Worm (Caenorhabditis elegans): Measurements from ENCODE around the gene T28C6.5.

The T28C6.5 gene

DNA sequence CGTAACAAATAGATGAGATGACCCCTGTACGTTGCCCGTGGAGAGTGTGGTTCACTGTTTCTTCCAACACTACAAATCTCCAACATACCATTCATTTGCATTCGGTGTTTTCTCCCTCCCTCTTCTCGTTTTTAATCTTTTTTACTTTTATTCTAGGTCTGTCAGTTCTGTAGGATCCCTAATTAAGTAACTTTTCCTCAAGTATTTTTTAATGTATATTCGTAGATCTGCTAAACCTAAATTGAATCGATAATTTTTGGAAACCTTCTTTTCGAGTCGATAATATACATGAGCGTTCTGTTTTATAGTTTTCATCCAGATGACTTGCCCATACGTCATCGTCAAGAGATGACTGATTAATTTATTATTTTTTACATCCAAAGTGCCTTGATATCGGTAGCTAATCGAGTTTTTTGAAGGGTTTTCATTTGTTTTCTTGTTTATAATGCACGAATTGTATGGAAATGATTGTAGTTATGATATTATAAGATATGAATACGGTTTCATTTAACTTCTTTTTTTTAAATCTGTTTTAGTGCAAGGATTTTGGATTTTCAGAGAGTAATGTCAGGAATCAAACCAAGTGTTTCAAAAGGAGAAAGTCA lies 19.0 kb downstream of the T28C6.5 start, which contains the start of the genes T28C6.11 and T11B7.1:
Gene T28C6.11 (minus strand): TSS at position 101 of the 605 bp plus-strand sequence.
Gene T11B7.1 (plus strand): TSS at position 555 of the 605 bp plus-strand sequence.
- TF ChIP-seq nhr-2 (tag; optimal IDR thresholded peaks at IDR 0.05) (no peak), pha-4 (tag; optimal IDR thresholded peaks at IDR 0.05) (no peak), hlh-1 (tag; optimal IDR thresholded peaks at IDR 0.05) (no peak), mab-5 (tag; optimal IDR thresholded peaks at IDR 0.05) (no peak), ceh-83 (GFP tag; optimal IDR thresholded peaks at IDR 0.05) (no peak), ceh-39 (tag; optimal IDR thresholded peaks at IDR 0.05) (no peak), nhr-28 (tag; optimal IDR thresholded peaks at IDR 0.05) (no peak), sptf-1 (tag; optimal IDR thresholded peaks at IDR 0.05) (no peak), lsy-2 (tag; optimal IDR thresholded peaks at IDR 0.05) (no peak), nhr-76 (tag; optimal IDR thresholded peaks at IDR 0.05) (no peak), bed-3 (GFP tag; optimal IDR thresholded peaks at IDR 0.05) (no peak)

DNA sequence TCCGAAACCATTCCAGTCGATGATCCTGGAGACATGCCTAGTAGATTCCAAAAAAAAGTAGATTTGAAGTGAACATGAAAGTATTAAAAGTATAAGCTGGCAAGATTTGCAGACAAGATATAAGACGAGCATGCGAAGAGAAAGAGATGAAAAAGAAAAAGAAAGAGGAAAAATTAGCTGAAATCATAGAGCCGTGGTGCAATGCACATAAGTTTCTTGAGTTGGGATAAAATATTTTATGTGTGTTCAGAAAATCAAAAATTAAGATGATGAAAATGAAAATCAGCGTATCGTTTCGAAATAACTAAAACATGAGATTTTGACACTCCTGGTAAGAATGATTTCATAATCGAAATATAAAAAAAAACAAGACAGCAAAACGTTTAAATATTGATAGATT lies 23.2 kb downstream of the T28C6.5 start, which contains the start of gene T11B7.2:
Gene T11B7.2 (minus strand): TSS at position 101 of the 400 bp plus-strand sequence.
- TF ChIP-seq unc-120 (tag; optimal IDR thresholded peaks at IDR 0.05; ENCODE audit: poor library complexity, severe bottlenecking), result no peak
- TF ChIP-seq snpc-4 (tag; optimal IDR thresholded peaks at IDR 0.05), result no peak
- no peak for TF ChIP-seq unc-39 (tag; optimal IDR thresholded peaks at IDR 0.05)
- no peak for TF ChIP-seq tbx-8 (GFP tag; optimal IDR thresholded peaks at IDR 0.05)
- TF ChIP-seq sptf-1 (tag; optimal IDR thresholded peaks at IDR 0.05), result no peak
- TF ChIP-seq elt-1 (tag; optimal IDR thresholded peaks at IDR 0.05; ENCODE audit: borderline replicate concordance, insufficient read depth), result no peak
- no peak for TF ChIP-seq M03D4.4 (tag; optimal IDR thresholded peaks at IDR 0.05)
- no peak for TF ChIP-seq nhr-76 (tag; optimal IDR thresholded peaks at IDR 0.05)
- no peak for TF ChIP-seq pha-4 (tag; optimal IDR thresholded peaks at IDR 0.05)
- TF ChIP-seq lsy-2 (tag; optimal IDR thresholded peaks at IDR 0.05), result no peak
- TF ChIP-seq mep-1 (tag; optimal IDR thresholded peaks at IDR 0.05), result no peak

DNA sequence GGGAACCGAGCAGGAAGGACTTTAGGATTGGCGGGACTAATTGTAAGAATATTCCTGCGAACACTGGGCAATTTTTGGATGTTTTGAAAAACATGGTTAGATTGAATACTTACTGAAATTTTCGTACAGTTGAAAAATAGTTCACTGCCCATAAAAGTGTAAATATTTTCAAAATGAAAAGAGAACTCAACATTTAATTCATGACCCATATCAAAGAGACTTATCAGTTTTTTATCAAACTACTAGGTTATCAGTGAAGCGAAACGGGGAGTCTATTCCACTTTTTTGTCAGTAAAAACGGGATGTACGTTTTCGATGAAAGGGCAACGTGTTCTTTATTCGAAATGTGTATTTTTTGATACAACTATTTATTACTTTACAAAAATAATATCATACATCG lies 24.7 kb downstream of the T28C6.5 start:
- TF ChIP-seq cnd-1 (tag; optimal IDR thresholded peaks at IDR 0.05) (no peak), zip-8 (tag; optimal IDR thresholded peaks at IDR 0.05) (no peak), blmp-1 (tag; optimal IDR thresholded peaks at IDR 0.05) (no peak), ceh-43 (GFP tag; optimal IDR thresholded peaks at IDR 0.05) (no peak), ces-1 (GFP tag; optimal IDR thresholded peaks at IDR 0.05) (no peak), nhr-12 (tag; optimal IDR thresholded peaks at IDR 0.05) (no peak)

DNA sequence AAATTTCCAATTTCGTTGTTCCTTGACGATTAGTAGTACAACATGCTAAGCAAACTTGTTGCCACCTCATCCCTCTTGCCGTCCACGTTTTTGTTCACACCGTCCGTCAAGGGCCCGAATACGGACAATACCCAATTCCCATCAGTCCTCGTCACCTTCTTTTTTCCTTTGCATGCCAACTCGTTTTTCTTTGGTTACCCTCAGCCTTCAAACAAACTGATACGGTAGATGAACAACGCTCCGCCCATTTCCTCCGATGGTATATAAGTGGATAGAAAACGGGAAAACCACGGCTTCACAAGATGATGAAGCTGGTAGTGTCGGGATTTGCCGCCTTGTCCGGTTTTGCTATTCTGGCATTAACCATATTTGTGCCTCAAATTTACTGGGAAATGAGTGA lies 26.7 kb downstream of the T28C6.5 start, which contains the start of gene col-118:
Gene col-118 (plus strand): TSS at position 301 of the 400 bp plus-strand sequence.
- TF ChIP-seq nhr-2 (tag; optimal IDR thresholded peaks at IDR 0.05), result no peak
- TF ChIP-seq ces-1 (GFP tag; optimal IDR thresholded peaks at IDR 0.05), result no peak
- TF ChIP-seq bed-3 (GFP tag; optimal IDR thresholded peaks at IDR 0.05), result no peak
- no peak for TF ChIP-seq ztf-11 (tag; optimal IDR thresholded peaks at IDR 0.05)

DNA sequence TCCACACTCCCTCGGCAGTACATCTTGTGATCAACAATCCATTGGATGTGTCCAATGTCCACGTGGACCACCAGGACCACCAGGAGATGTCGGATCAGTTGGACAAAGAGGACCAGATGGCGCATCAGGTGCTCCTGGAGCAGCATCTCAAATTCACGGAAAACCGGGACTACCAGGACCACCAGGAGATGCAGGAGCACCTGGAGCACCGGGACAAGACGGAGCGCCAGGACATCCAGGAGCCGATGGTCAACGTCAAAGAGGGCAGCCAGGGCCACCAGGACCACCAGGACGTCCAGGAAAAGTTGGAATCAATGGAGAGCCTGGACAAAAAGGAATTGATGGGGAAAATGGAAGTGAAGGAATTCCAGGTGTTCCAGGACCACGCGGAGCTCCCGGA lies 27.7 kb downstream of the T28C6.5 start:
- TF ChIP-seq unc-120 (tag; optimal IDR thresholded peaks at IDR 0.05; ENCODE audit: poor library complexity, severe bottlenecking) (no peak), elt-1 (tag; optimal IDR thresholded peaks at IDR 0.05; ENCODE audit: borderline replicate concordance, insufficient read depth) (no peak), M03D4.4 (tag; optimal IDR thresholded peaks at IDR 0.05) (no peak), nhr-2 (tag; optimal IDR thresholded peaks at IDR 0.05) (no peak), cnd-1 (tag; optimal IDR thresholded peaks at IDR 0.05) (no peak), lin-32 (GFP tag; optimal IDR thresholded peaks at IDR 0.05) (no peak), unc-39 (tag; optimal IDR thresholded peaks at IDR 0.05) (no peak), pha-4 (tag; optimal IDR thresholded peaks at IDR 0.05) (no peak), unc-62 (GFP tag; optimal IDR thresholded peaks at IDR 0.05) (no peak), mep-1 (tag; optimal IDR thresholded peaks at IDR 0.05) (no peak), zip-8 (tag; optimal IDR thresholded peaks at IDR 0.05) (no peak), mls-2 (tag; optimal IDR thresholded peaks at IDR 0.05) (no peak), nhr-76 (tag; optimal IDR thresholded peaks at IDR 0.05) (no peak), blmp-1 (tag; optimal IDR thresholded peaks at IDR 0.05) (no peak), lsy-2 (tag; optimal IDR thresholded peaks at IDR 0.05) (no peak), ceh-43 (GFP tag; optimal IDR thresholded peaks at IDR 0.05) (no peak), bed-3 (GFP tag; optimal IDR thresholded peaks at IDR 0.05) (no peak)

DNA sequence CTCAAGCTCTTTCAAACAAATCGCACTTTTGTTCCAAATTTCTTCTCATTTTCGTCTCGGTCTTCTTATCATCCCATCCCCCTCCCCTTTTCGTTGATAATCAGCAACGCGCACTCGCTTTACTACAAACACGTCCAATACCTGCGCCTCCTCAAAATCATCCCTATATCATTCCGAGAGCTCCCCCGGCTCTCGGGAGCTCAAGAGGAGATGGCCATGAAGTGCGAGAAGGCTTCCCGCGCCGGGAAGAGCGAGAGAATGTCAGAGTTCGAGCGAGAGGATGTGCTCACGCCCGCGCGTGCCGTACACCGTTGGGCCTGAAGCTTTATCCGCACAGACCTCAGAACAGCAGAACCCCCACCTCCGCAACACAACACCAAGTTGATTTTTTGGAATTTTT lies 29.6 kb downstream of the T28C6.5 start:
- TF ChIP-seq unc-120 (tag; optimal IDR thresholded peaks at IDR 0.05; ENCODE audit: poor library complexity, severe bottlenecking) (peak; percentile 53), sptf-1 (tag; optimal IDR thresholded peaks at IDR 0.05) (no peak)

Measured in whole organism, mixed stage, embryonic.